Worm (Caenorhabditis elegans) whole organism, midembryonic: ENCODE measurements around the gene srsx-8.

ENCODE experiments used
- flt-1 ChIP-seq: fragments of 200-800 bp; sonication (Bioruptor generic); IDR thresholded peaks from 2 replicates; pipeline ENCODE4 v1.3.6; 2022; ENCODE audit warnings: missing genetic modification characterization, missing compliant biosample characterization
- med-1 ChIP-seq: sonication (generic microtip); optimal IDR thresholded peaks from 2 replicates; lab custom pipeline; 2017; ENCODE audit warnings: missing genetic modification characterization, mild to moderate bottlenecking, missing compliant biosample characterization, antibody characterized with exemption, missing genetic modification reagents; ENCODE audit not compliant: insufficient read depth
- ref-1 ChIP-seq: fragments of 200-800 bp; sonication (Bioruptor generic); conservative IDR thresholded peaks from 2 replicates; pipeline ENCODE4 v1.3.6; 2022; ENCODE audit warnings: missing genetic modification reagents, missing genetic modification characterization, missing compliant biosample characterization
- tab-1 ChIP-seq: fragments of 200-800 bp; sonication (Bioruptor generic); IDR thresholded peaks from 2 replicates; pipeline ENCODE4 v1.3.6; 2022; ENCODE audit warnings: missing genetic modification characterization, missing compliant biosample characterization
- ztf-23 ChIP-seq: fragments of 200-800 bp; sonication (Bioruptor generic); IDR thresholded peaks from 2 replicates; pipeline ENCODE4 v1.3.6; 2022; ENCODE audit warnings: missing genetic modification reagents, missing genetic modification characterization, missing compliant biosample characterization

DNA sequence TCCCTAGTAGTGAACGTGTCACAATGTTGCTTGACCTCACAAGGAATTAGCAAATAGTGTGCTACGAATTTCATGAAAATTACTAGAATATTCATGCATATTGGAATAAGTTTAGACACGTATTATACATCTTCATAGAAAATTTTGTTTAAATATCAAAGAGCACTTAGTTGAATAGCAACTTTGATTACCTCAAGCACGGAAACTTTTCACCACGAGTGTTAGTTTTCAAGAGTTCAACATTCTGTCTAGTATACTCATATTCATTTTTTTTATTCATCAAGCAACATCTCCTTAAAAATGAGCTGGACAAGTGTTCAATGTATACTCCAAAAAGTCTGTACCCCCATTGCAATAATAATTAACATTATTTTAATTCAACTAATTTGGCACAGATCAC is 30.4 kb downstream of the srsx-8 start, which contains the start of gene str-243:
- TF ChIP-seq med-1 (no peak), ref-1 (GFP tag; lab: Robert Waterston, UW) (no peak), tab-1 (no peak), flt-1 (GFP tag; lab: Robert Waterston, UW) (no peak), ztf-23 (GFP tag; lab: Robert Waterston, UW) (no peak)
